Worm (Caenorhabditis elegans) whole organism, midembryonic: ENCODE measurements around the gene B0507.5.

Source experiments
- T22C8.4 ChIP-seq: fragments of 200-800 bp; sonication (Bioruptor generic); IDR thresholded peaks from 2 replicates; pipeline ENCODE4 v1.3.6; 2022; ENCODE audit warnings: missing genetic modification characterization, missing compliant biosample characterization
- cog-1 ChIP-seq: sonication (generic microtip); optimal IDR thresholded peaks from 2 replicates; lab custom pipeline; 2016; ENCODE audit warnings: missing genetic modification characterization, missing compliant biosample characterization
- flt-1 ChIP-seq: fragments of 200-800 bp; sonication (Bioruptor generic); IDR thresholded peaks from 2 replicates; pipeline ENCODE4 v1.3.6; 2022; ENCODE audit warnings: missing genetic modification characterization, missing compliant biosample characterization
- klf-2 ChIP-seq: fragments of 200-800 bp; sonication (Bioruptor generic); conservative IDR thresholded peaks from 2 replicates; pipeline ENCODE4 v1.3.6; 2022; ENCODE audit warnings: missing genetic modification reagents, missing genetic modification characterization, missing compliant biosample characterization
- med-1 ChIP-seq: sonication (generic microtip); optimal IDR thresholded peaks from 2 replicates; lab custom pipeline; 2017; ENCODE audit warnings: missing genetic modification characterization, mild to moderate bottlenecking, missing compliant biosample characterization, antibody characterized with exemption, missing genetic modification reagents; ENCODE audit not compliant: insufficient read depth
- ref-1 ChIP-seq: fragments of 200-800 bp; sonication (Bioruptor generic); conservative IDR thresholded peaks from 2 replicates; pipeline ENCODE4 v1.3.6; 2022; ENCODE audit warnings: missing genetic modification reagents, missing genetic modification characterization, missing compliant biosample characterization
- tab-1 ChIP-seq: fragments of 200-800 bp; sonication (Bioruptor generic); IDR thresholded peaks from 2 replicates; pipeline ENCODE4 v1.3.6; 2022; ENCODE audit warnings: missing genetic modification characterization, missing compliant biosample characterization
- ztf-23 ChIP-seq: fragments of 200-800 bp; sonication (Bioruptor generic); IDR thresholded peaks from 2 replicates; pipeline ENCODE4 v1.3.6; 2022; ENCODE audit warnings: missing genetic modification reagents, missing genetic modification characterization, missing compliant biosample characterization
- ztf-29 ChIP-seq: fragments of 200-800 bp; sonication (Bioruptor generic); IDR thresholded peaks from 2 replicates; pipeline ENCODE4 v1.3.6; 2022; ENCODE audit warnings: missing genetic modification reagents, missing genetic modification characterization, missing compliant biosample characterization

The B0507.5 gene

DNA sequence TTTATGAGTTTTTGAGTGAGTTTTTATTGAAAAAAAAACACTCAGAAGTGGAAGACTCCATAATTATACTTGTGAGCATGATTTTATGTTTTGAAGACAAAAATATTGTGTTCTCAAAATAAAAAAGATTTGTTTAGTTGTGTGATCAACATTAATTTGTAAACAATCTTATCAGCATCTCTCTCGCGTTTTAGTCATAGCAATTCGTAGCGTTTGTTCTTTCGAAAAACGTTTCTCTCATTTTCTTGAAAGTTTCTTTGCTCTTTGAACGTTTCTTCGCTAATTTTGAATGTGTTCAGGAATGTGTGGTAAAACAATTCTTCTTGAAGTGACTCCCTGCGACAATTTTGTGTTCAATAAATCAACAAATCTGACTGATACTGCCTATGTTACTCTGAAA is 14.4 kb upstream of the B0507.5 start, which contains the start of gene ZC196.2:
Gene ZC196.2, plus strand, starts transcription at position 301 of the 400 bp plus-strand sequence.
- TF ChIP-seq tab-1 (GFP tag; lab: Robert Waterston, UW): no peak
- TF ChIP-seq ref-1 (GFP tag; lab: Robert Waterston, UW): no peak
- TF ChIP-seq cog-1 (tag; lab: Kevin White, UChicago): no peak
- no peak for TF ChIP-seq T22C8.4 (GFP tag; lab: Robert Waterston, UW)
- no peak for TF ChIP-seq med-1 (GFP tag; lab: Kevin White, UChicago)
- no peak for TF ChIP-seq ztf-29 (GFP tag; lab: Robert Waterston, UW)
- TF ChIP-seq ztf-23: no peak
- TF ChIP-seq flt-1 (GFP tag; lab: Robert Waterston, UW): no peak
- TF ChIP-seq klf-2: no peak

DNA sequence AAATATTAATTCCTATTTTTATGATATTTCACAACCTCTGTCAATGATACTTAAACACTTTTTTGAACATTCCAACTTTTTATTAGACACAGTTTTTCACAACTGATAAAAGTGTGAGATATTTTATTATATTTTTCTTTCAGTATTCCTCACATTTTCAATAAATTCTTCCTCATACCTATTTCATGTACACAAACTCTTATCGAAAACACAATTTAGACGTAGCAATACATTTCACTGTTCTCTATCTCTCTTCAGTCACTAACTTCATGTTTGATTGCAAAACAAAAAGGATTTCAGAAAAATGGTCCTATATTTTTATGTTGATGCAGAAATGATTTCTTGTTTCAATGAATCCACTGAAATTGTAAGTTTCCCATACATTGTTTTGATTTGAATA is 7.6 kb upstream of the B0507.5 start, which contains the start of gene B0507.6:
Gene B0507.6, plus strand, starts transcription at position 301 of the 400 bp plus-strand sequence.
- TF ChIP-seq med-1 (GFP tag; lab: Kevin White, UChicago) (no peak), cog-1 (tag; lab: Kevin White, UChicago) (no peak), T22C8.4 (GFP tag; lab: Robert Waterston, UW) (no peak), ztf-29 (GFP tag; lab: Robert Waterston, UW) (no peak), klf-2 (no peak), tab-1 (GFP tag; lab: Robert Waterston, UW) (no peak), ref-1 (GFP tag; lab: Robert Waterston, UW) (no peak), flt-1 (GFP tag; lab: Robert Waterston, UW) (no peak)

DNA sequence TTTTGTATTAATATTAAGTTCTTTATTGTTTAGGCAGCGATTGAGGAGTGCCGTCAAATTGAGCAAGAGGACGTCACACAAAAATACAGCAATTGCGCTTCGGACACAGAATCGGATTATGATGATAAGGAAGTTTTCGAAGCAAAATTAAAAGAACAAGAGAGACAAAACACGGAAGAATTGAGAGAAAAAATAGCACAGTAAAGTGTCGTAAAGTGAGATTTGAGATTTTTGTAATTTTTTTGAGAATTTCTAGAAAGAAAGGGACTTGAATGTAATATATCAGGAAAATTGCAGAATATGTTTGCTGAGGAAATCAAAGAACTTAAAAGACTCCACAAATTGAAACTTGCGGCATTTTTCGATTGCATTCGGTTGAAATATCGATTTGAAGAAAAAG is 1.2 kb downstream of the B0507.5 start, which contains the start of gene B0507.4:
Gene B0507.4, plus strand, starts transcription at position 301 of the 400 bp plus-strand sequence.
- TF ChIP-seq cog-1 (tag; lab: Kevin White, UChicago) (no peak), ztf-23 (no peak), T22C8.4 (GFP tag; lab: Robert Waterston, UW) (no peak), ref-1 (GFP tag; lab: Robert Waterston, UW) (no peak), tab-1 (GFP tag; lab: Robert Waterston, UW) (no peak), med-1 (GFP tag; lab: Kevin White, UChicago) (no peak), flt-1 (GFP tag; lab: Robert Waterston, UW) (no peak), klf-2 (no peak), ztf-29 (GFP tag; lab: Robert Waterston, UW) (no peak)

DNA sequence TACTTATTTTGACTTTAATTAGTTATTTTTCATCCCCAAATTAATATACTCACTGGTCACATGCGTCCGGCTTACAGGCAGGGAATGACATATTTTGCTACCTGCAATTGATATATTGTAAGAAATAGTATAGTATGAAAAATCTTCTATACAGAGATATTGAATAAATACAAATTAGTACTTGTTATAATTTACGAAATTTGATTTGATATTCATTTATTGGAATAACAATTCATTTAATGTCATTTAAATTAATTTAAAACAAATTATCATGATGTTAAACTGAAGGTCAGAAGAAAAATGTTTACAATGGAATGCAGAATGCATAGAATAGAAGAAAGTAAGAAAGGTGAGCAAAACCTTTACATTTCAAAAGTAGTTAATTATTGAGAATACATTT is 5.1 kb downstream of the B0507.5 start, which contains the start of gene B0507.7:
Gene B0507.7, minus strand, starts transcription at position 101 of the 400 bp plus-strand sequence.
- TF ChIP-seq cog-1 (tag; lab: Kevin White, UChicago) (no peak), ref-1 (GFP tag; lab: Robert Waterston, UW) (no peak), med-1 (GFP tag; lab: Kevin White, UChicago) (no peak), T22C8.4 (GFP tag; lab: Robert Waterston, UW) (no peak), flt-1 (GFP tag; lab: Robert Waterston, UW) (no peak), tab-1 (GFP tag; lab: Robert Waterston, UW) (no peak), ztf-29 (GFP tag; lab: Robert Waterston, UW) (no peak), klf-2 (no peak), ztf-23 (no peak)

DNA sequence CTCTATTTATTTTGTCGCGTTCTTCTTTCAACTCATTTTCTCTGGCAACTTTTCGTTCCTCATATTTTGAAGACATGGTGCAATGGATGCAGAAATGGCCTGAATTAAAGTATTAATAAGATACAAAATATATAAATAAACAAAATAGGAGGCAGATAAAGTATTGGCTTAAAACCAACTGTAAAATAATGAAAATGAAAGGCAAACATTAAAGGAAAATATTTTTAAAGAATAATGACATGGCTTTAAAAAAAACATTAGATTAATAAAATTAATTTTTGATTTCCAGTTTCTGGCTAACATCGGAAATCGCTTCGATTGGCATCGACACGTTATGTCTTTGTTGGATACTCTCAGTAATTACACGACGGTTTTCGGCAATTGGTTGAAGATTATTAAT is 6.9 kb downstream of the B0507.5 start, which contains the start of gene ddn-1:
Gene ddn-1, minus strand, starts transcription at position 101 of the 400 bp plus-strand sequence.
- TF ChIP-seq T22C8.4 (GFP tag; lab: Robert Waterston, UW): no peak

DNA sequence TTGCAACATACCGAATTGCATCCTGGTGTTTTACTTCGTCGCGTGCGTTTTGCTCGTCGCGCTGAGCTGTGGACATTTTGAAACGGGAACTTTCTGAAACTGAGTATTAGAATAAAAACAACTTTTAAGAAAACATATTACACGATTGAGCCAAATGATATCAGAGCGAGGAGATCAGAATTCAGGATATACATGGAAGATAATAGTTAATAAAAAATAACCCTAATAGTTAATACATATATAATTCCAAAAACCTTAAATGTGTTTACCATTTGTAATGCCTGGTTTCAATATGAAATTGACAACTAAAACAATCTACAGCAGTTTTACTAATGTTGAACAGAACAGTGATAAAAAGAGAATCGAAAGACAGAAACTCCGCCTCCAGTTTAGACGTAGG is 9.4 kb downstream of the B0507.5 start, which contains the start of gene B0507.8:
Gene B0507.8, minus strand, starts transcription at position 101 of the 400 bp plus-strand sequence.
- no peak for TF ChIP-seq klf-2

DNA sequence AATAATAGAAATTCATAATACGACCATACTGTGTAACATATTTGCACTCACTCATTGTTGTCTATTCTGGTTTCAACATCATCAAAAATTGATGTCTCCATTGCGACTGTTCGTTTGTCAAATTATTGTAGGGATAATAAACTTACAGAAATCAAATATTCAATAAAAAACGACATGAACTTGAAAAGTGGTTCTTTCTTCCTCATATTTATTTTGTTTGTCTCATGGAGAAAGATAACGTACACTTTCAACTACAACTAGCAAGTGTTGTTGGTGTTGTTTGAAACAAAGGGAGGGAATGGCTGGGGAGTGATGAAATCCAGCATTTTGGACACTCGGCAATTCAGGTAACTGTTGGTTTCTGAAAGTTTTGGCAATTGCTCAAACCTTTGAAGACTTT is 12.4 kb downstream of the B0507.5 start, which contains the start of gene B0507.9:
Gene B0507.9, minus strand, starts transcription at position 101 of the 400 bp plus-strand sequence.
- TF ChIP-seq ztf-29 (GFP tag; lab: Robert Waterston, UW) (no peak), cog-1 (tag; lab: Kevin White, UChicago) (no peak)

DNA sequence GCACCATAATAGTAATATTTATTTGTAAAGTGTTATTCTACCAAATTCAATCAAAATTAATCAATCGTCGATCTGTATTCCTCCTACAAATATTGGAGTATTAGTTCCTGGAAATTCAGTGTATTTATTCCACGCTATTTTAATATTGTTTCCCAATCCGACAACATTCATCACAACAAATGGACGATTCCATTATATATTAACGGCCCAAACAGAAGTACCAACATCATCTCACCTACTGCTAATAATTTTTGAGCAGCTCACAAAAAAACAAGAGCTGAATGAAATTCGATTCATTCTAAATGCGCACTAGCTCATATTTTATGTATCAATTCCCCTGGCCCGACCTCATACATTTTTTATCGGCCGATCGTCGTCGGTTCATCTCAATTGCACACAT is 13.5 kb downstream of the B0507.5 start:
- TF ChIP-seq ref-1 (GFP tag; lab: Robert Waterston, UW) (no peak), med-1 (GFP tag; lab: Kevin White, UChicago) (no peak), tab-1 (GFP tag; lab: Robert Waterston, UW) (no peak), ztf-23 (no peak), T22C8.4 (GFP tag; lab: Robert Waterston, UW) (no peak), cog-1 (tag; lab: Kevin White, UChicago) (no peak), klf-2 (no peak), ztf-29 (GFP tag; lab: Robert Waterston, UW) (no peak), flt-1 (GFP tag; lab: Robert Waterston, UW) (no peak)

DNA sequence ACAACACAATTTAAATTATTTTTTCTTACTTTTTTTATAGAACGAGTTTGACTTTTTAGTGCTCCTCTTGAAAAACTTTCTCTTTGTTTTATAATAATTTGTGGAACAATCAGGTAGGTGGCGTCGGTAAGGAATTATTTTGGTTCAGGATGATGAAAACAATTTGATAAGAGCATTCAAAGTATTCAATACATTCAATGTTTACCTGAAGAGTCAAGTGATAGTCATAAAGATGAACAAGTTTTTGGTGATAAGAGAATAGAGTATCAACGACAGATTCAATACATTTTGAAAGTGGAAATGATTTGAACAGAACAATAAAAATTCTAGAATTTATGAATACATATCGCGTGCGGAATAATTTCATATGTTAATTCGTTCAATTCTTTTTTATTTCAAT is 14.0 kb downstream of the B0507.5 start:
- TF ChIP-seq ztf-29 (GFP tag; lab: Robert Waterston, UW) (no peak), ztf-23 (no peak), med-1 (GFP tag; lab: Kevin White, UChicago) (no peak)

DNA sequence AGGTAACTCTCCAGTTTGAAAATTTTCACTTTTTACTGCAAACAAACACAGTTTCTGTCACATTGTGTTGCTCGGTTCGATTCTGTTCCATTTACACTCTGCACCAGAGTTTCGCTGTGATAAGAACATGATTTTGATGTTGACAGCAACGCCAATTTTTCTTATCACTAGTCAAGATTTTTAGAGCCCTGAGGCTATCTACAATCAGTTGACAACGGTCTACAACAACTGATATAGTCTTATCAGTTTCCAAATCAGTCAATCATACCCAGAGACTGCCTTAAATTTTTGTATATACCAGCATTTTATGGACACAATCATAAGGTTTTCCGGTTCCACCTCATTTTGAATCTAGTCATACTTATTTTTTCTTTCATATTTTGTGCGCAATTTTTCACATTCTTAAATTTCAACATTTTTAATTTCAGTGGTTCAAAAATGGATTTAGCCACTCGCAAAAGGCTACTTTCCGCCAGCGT is 15.0 kb downstream of the B0507.5 start, which contains the start of gene B0507.3:
Gene B0507.3, plus strand, starts transcription at position 429 of the 479 bp plus-strand sequence.
- no peak for TF ChIP-seq flt-1 (GFP tag; lab: Robert Waterston, UW)
- no peak for TF ChIP-seq ztf-23
- no peak for TF ChIP-seq ztf-29 (GFP tag; lab: Robert Waterston, UW)
- no peak for TF ChIP-seq klf-2
